Fruit fly (Drosophila melanogaster): ENCODE results near the gene EMC5.

EMC5 gene

DNA sequence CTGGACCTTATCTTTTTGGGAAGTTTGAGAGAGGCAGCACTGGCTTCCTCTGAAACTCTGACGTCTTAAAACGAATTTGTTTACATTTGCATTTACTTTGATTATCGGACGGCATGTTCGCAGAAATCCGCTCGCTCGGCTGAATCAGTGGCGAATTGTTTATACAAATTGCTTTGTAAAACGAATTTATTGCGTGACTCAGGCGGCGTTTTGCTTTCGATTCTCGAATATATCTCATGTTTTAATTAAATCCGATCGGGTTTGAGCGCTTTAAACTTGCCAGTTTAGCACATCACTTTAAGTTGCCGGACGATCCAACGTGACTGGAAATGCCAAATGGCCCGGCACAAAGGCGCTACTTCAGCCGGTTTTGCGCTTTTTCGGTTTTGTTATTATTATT, 3.3 kb upstream of the EMC5 start:
- no peak for TF ChIP-seq usp (GFP tag; optimal IDR thresholded peaks at IDR 0.05)
- no peak for TF ChIP-seq Dfd (GFP tag; optimal IDR thresholded peaks at IDR 0.05)
- no peak for TF ChIP-seq psq (GFP tag; optimal IDR thresholded peaks at IDR 0.05)
- TF ChIP-seq foxo (GFP tag; optimal IDR thresholded peaks at IDR 0.05): no peak
- TF ChIP-seq Mio (GFP tag; optimal IDR thresholded peaks at IDR 0.05): no peak
- no peak for TF ChIP-seq Hnf4 (GFP tag; optimal IDR thresholded peaks at IDR 0.05)
- no peak for TF ChIP-seq OdsH (GFP tag; optimal IDR thresholded peaks at IDR 0.05)
- no peak for TF ChIP-seq Abd-B (GFP tag; optimal IDR thresholded peaks at IDR 0.05)
- TF ChIP-seq dl (GFP tag; optimal IDR thresholded peaks at IDR 0.05; ENCODE audit: insufficient read depth in 1 of 2, partially characterized antibody in 2 of 2): no peak

DNA sequence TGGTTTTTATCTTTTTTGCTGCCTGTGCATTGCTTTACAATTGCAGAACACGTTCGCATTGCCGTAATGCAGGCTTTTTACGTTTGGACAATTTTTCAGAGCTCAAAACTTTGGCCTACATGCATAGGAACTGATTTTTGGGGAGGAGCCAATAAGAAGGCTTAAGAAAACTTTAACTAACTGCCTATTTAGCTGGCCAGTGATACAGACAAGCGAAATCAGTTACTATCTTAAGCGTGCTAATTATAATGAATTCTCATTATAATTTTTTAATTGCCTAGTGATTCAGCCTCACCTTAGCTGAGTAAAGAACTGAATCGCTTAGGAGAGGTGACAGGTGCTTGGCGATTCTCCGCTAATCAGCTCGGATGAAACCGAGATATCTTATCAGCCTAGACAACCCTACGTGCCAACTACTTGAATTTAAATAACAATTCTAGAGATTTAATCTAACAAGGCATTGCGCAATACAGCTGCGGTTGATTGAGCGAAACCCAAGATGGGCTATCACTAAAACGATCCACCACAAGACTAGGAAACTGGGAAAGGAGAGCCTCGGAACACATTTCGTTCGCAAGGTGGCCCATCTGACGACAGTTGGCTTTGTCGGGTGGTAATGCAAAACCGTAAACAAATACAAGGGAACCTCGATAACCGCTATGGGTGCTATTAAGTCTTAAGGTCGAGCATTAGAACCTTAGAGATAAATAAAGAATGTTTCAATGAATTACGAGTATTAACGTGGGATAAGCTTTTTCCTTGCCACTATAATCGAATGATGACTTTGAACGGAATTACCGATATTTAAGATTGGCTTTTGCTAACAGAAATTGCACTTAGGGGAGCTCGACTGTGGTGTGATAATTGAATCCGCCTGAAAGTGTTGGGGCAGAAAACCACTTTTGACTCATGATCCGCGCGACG, 2.0 kb upstream of the EMC5 start:
- TF ChIP-seq sv (GFP tag; optimal IDR thresholded peaks at IDR 0.05): no peak
- TF ChIP-seq foxo (GFP tag; optimal IDR thresholded peaks at IDR 0.05): peak in 1 of 2 experiments; percentile 30
- no peak for TF ChIP-seq jim (GFP tag; optimal IDR thresholded peaks at IDR 0.05)
- TF ChIP-seq OdsH (GFP tag; optimal IDR thresholded peaks at IDR 0.05): peak; percentile 22
- TF ChIP-seq CG9705 (GFP tag; optimal IDR thresholded peaks at IDR 0.05): no peak
- no peak for TF ChIP-seq Abd-B (GFP tag; optimal IDR thresholded peaks at IDR 0.05)
- TF ChIP-seq CrebA (GFP tag; optimal IDR thresholded peaks at IDR 0.05; ENCODE audit: borderline replicate concordance): no peak
- no peak for TF ChIP-seq woc (GFP tag; optimal IDR thresholded peaks at IDR 0.05)
- no peak for TF ChIP-seq Mio (GFP tag; optimal IDR thresholded peaks at IDR 0.05)
- TF ChIP-seq Hr83 (GFP tag; optimal IDR thresholded peaks at IDR 0.05; ENCODE audit: poor library complexity, severe bottlenecking): no peak
- peak; percentile 20 for TF ChIP-seq fru (GFP tag; optimal IDR thresholded peaks at IDR 0.05)
- no peak for TF ChIP-seq psq (GFP tag; optimal IDR thresholded peaks at IDR 0.05)
- TF ChIP-seq brk (GFP tag; optimal IDR thresholded peaks at IDR 0.05): no peak
- peak; percentile 42 for TF ChIP-seq HLH106 (tag; optimal IDR thresholded peaks at IDR 0.05)
- TF ChIP-seq h (GFP tag; optimal IDR thresholded peaks at IDR 0.05): peak; percentile 32
- TF ChIP-seq CG32264 (GFP tag; optimal IDR thresholded peaks at IDR 0.05): no peak
- peak; percentile 8 for TF ChIP-seq br (GFP tag; optimal IDR thresholded peaks at IDR 0.05)

DNA sequence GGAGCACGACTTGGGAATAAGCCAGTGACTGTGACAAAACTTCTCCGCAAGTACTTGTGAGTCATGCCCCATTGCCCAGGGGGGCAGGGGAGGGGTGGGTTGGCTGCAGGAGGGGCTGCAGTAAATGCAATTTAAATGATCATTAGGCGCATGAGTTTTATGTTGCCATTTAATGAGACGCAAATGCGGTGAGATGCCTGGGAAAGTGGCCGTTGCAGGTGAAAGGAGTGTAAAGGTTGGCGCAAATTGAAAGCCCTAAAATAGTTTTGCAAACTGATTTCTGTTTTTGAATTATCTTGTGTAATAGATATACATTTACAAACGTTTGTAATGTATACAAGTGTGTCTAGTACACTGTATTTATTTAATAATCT, 1.4 kb upstream of the EMC5 start:
- TF ChIP-seq br (GFP tag; optimal IDR thresholded peaks at IDR 0.05): no peak

DNA sequence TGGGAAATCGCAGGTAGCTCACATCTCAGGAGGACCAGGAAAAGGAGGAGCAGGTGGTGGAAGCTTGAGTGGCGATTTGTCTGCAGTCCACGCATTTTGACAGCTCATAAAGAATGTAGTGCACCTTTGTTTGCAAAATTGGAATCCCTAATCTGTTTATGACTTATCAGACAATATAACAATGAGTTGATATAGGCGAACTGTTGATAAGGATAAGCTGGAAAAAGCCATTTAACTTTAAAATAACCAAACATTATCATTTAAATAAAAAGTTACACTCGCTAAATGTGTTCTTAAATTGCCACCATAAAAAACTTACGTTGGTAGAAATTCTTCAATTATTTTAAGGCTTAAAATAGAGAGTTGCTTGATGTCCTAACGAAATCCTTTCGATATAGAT, 2.6 kb downstream of the EMC5 start, which contains the start of gene CG15170:
Gene CG15170 (minus strand): TSS at position 101 of the 400 bp plus-strand sequence.
- TF ChIP-seq N (GFP tag; optimal IDR thresholded peaks at IDR 0.05) (no peak), fru (GFP tag; optimal IDR thresholded peaks at IDR 0.05) (no peak), jim (GFP tag; optimal IDR thresholded peaks at IDR 0.05) (no peak), Hr83 (GFP tag; optimal IDR thresholded peaks at IDR 0.05; ENCODE audit: poor library complexity, severe bottlenecking) (no peak), dl (GFP tag; optimal IDR thresholded peaks at IDR 0.05; ENCODE audit: insufficient read depth in 1 of 2, partially characterized antibody in 2 of 2) (no peak), Myc (optimal IDR thresholded peaks at IDR 0.05) (no peak)

DNA sequence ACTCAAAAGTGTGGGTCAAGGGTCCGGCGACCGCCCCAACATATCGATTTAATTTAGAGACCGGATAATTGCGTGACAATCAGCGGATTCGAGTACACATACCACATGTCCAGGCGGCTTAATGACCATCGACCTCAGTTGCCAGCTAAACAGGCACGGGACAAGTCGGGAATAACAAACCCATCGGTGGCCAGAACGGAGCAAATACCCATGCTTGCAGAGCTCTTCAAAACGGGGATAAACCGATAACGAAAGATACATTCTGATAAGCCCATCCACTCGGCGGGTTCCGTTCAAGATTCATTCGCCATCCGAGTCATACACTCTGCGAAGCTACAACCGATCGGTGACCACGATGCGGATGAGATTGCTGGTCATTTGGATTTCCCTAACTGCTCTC, 3.2 kb downstream of the EMC5 start, which contains the start of gene CG15169:
Gene CG15169 (plus strand): TSS at position 301 of the 400 bp plus-strand sequence.
- TF ChIP-seq CG32264 (GFP tag; optimal IDR thresholded peaks at IDR 0.05) (no peak), dsf (GFP tag; optimal IDR thresholded peaks at IDR 0.05; ENCODE audit: borderline replicate concordance) (no peak), usp (GFP tag; optimal IDR thresholded peaks at IDR 0.05) (no peak), psq (GFP tag; optimal IDR thresholded peaks at IDR 0.05) (no peak), jim (GFP tag; optimal IDR thresholded peaks at IDR 0.05) (no peak), N (GFP tag; optimal IDR thresholded peaks at IDR 0.05) (no peak), woc (GFP tag; optimal IDR thresholded peaks at IDR 0.05) (no peak), Mio (GFP tag; optimal IDR thresholded peaks at IDR 0.05) (no peak), dmrt93B (GFP tag; optimal IDR thresholded peaks at IDR 0.05) (no peak), CG9705 (GFP tag; optimal IDR thresholded peaks at IDR 0.05) (no peak), lola (GFP tag; optimal IDR thresholded peaks at IDR 0.05) (no peak), Hnf4 (GFP tag; optimal IDR thresholded peaks at IDR 0.05) (no peak), brk (GFP tag; optimal IDR thresholded peaks at IDR 0.05) (no peak), foxo (GFP tag; optimal IDR thresholded peaks at IDR 0.05) (no peak), h (GFP tag; optimal IDR thresholded peaks at IDR 0.05) (no peak), Rel (GFP tag; optimal IDR thresholded peaks at IDR 0.05) (no peak), Rel (tag; optimal IDR thresholded peaks at IDR 0.05) (no peak), HLH106 (tag; optimal IDR thresholded peaks at IDR 0.05) (no peak)

Measured in whole organism, wandering third instar larva.